Worm (Caenorhabditis elegans): ENCODE measurements around the gene rabx-5.
A peak's percentile ranks its signal among the peaks of the same experiment; 100 is the strongest.

- no peak for TF ChIP-seq nhr-67 (tag; optimal IDR thresholded peaks at IDR 0.05)
- TF ChIP-seq nhr-28 (tag; optimal IDR thresholded peaks at IDR 0.05), result no peak
- TF ChIP-seq ZK546.5 (tag; optimal IDR thresholded peaks at IDR 0.05), result no peak
- no peak for TF ChIP-seq ceh-82 (tag; optimal IDR thresholded peaks at IDR 0.05)
- TF ChIP-seq ama-1 (optimal IDR thresholded peaks at IDR 0.05), result no peak
- peak; percentile 73 for TF ChIP-seq pha-4 (tag; optimal IDR thresholded peaks at IDR 0.05)
- TF ChIP-seq unc-62 (GFP tag; optimal IDR thresholded peaks at IDR 0.05), result no peak
- no peak for TF ChIP-seq lsy-12 (tag; optimal IDR thresholded peaks at IDR 0.05)
Observed at ce11 chrIII:10642781-10643180, 37.6 kb downstream of the rabx-5 start, which contains the start of the genes dhs-11 and orc-1.

Measured in whole organism, L3 larva.